Fruit fly (Drosophila melanogaster): ENCODE measurements around the gene tnc.
A peak's percentile ranks its signal among the peaks of the same experiment; 100 is the strongest.

The tnc gene

DNA sequence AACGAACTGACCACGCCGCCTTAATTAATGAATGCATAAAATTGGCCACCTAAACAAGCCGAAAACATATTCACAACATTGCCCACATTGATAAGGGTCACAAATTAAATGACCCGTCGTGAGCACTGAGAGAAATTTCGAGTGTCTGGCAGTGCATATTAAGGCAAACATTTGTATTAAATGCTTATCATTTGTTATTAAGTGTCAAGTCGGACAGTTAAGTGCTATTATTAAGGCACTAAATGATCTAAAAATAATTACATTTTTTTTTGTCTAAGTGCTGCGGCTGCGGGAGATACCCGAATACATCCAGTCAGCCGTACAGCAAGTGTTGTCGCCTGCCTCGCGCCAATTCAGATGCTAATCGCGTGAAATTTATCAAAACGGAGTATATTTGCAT, 21.7 kb upstream of the tnc start (continued):
- TF ChIP-seq CG33557 (GFP tag; optimal IDR thresholded peaks at IDR 0.05) (no peak), CG5245 (GFP tag; optimal IDR thresholded peaks at IDR 0.05) (peak; percentile 23), exex (tag; optimal IDR thresholded peaks at IDR 0.05) (no peak), CG31388 (GFP tag; optimal IDR thresholded peaks at IDR 0.05) (no peak), CG9215 (GFP tag; IDR thresholded peaks at IDR 0.05) (no peak; the same call in 1 of the 2 replicates), Sry-δ (GFP tag; optimal IDR thresholded peaks at IDR 0.05) (no peak), ken (GFP tag; IDR thresholded peaks at IDR 0.05) (0 out of 3 replicates have a peak, but pooled peaks have one; percentile 41), otp (GFP tag; IDR thresholded peaks at IDR 0.05) (peak; percentile 54; the same call in 2 of the 3 replicates), CG7372 (GFP tag; IDR thresholded peaks at IDR 0.05) (0 out of 2 replicates have a peak, but pooled peaks have one; percentile 27), stc (GFP tag; IDR thresholded peaks at IDR 0.05) (peak; percentile 83), CG12744 (GFP tag; optimal IDR thresholded peaks at IDR 0.05) (peak; percentile 28), luna (GFP tag; optimal IDR thresholded peaks at IDR 0.05) (peak; percentile 31), Hey (tag; optimal IDR thresholded peaks at IDR 0.05) (no peak), CG9437 (GFP tag; optimal IDR thresholded peaks at IDR 0.05) (peak; percentile 22), CG10209 (GFP tag; optimal IDR thresholded peaks at IDR 0.05) (peak; percentile 49), CG15601 (tag; optimal IDR thresholded peaks at IDR 0.05) (no peak), odd (GFP tag; optimal IDR thresholded peaks at IDR 0.05) (no peak), CG31365 (tag; optimal IDR thresholded peaks at IDR 0.05) (no peak), ftz-f1 (GFP tag; optimal IDR thresholded peaks at IDR 0.05) (no peak), CG9797 (GFP tag; optimal IDR thresholded peaks at IDR 0.05) (no peak), fd3F (GFP tag; optimal IDR thresholded peaks at IDR 0.05) (peak; percentile 27), Poxn (GFP tag; IDR thresholded peaks at IDR 0.05) (no peak), CG4820 (GFP tag; optimal IDR thresholded peaks at IDR 0.05) (peak; percentile 11), Drgx (GFP tag; IDR thresholded peaks at IDR 0.05) (no peak), seq (GFP tag; IDR thresholded peaks at IDR 0.05) (peak; percentile 38; the same call in 1 of the 2 replicates), CG3726 (GFP tag; IDR thresholded peaks at IDR 0.05) (peak; percentile 71; the same call in 1 of the 3 replicates), CG4617 (GFP tag; optimal IDR thresholded peaks at IDR 0.05; ENCODE audit: borderline replicate concordance) (peak; percentile 18), tup (GFP tag; optimal IDR thresholded peaks at IDR 0.05) (no peak), CG3407 (GFP tag; optimal IDR thresholded peaks at IDR 0.05) (peak; percentile 15), Fer1 (GFP tag; optimal IDR thresholded peaks at IDR 0.05) (no peak), CG8388 (GFP tag; optimal IDR thresholded peaks at IDR 0.05) (peak; percentile 45), sr (GFP tag; IDR thresholded peaks at IDR 0.05) (no peak), HmgD (GFP tag; optimal IDR thresholded peaks at IDR 0.05) (no peak), kay (GFP tag; optimal IDR thresholded peaks at IDR 0.05) (no peak), Usf (GFP tag; optimal IDR thresholded peaks at IDR 0.05) (peak; percentile 54), CG7928 (GFP tag; optimal IDR thresholded peaks at IDR 0.05) (peak; percentile 10), CG5953 (GFP tag; IDR thresholded peaks at IDR 0.05) (peak; percentile 51; the same call in 1 of the 2 replicates), run (tag; optimal IDR thresholded peaks at IDR 0.05) (peak; percentile 49), CG30020 (tag; optimal IDR thresholded peaks at IDR 0.05) (no peak), ATbp (GFP tag; optimal IDR thresholded peaks at IDR 0.05) (peak; percentile 76), Side (GFP tag; optimal IDR thresholded peaks at IDR 0.05) (no peak), crp (GFP tag; optimal IDR thresholded peaks at IDR 0.05) (peak in 1 of 2 experiments; percentile 8), ttk (GFP tag; IDR thresholded peaks at IDR 0.05) (peak; percentile 74), chn (GFP tag; optimal IDR thresholded peaks at IDR 0.05) (peak; percentile 18), tin (GFP tag; optimal IDR thresholded peaks at IDR 0.05) (peak; percentile 61), wor (GFP tag; IDR thresholded peaks at IDR 0.05) (peak; percentile 46; the same call in 1 of the 2 replicates), D19B (GFP tag; optimal IDR thresholded peaks at IDR 0.05) (peak; percentile 27), sens-2 (GFP tag; IDR thresholded peaks at IDR 0.05) (peak; percentile 48; the same call in 1 of the 2 replicates), CG10366 (GFP tag; IDR thresholded peaks at IDR 0.05) (peak; percentile 78), CG17612 (GFP tag; IDR thresholded peaks at IDR 0.05) (0 out of 2 replicates have a peak, but pooled peaks have one; percentile 7), NK7.1 (GFP tag; optimal IDR thresholded peaks at IDR 0.05) (no peak)
